Fruit fly (Drosophila melanogaster): ENCODE measurements around the gene CG32295.

DNA sequence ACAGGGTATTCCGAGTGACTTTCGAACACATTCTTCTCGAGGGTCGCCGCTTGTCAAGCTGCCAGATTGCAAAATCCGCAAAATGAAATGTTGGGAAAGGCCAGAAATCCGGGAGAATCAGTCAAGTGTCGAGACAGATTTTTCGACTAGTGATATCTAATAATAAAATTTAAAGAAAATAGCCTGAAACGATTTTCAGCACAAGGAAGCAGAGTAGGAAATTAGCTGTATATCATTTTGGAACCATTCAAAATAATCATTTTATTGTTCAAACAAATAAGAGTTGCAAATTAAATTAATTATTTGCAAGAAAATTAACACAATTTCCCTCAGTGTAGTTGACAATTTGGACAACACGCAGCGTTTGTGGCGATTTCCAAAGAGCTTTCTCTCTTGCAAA is 3.9 kb upstream of the CG32295 start:
- no peak for TF ChIP-seq Vsx2 (GFP tag; optimal IDR thresholded peaks at IDR 0.05; ENCODE audit: partially characterized antibody)
- TF ChIP-seq fru (GFP tag; optimal IDR thresholded peaks at IDR 0.05): no peak
- no peak for TF ChIP-seq pan (optimal IDR thresholded peaks at IDR 0.05)
- no peak for TF ChIP-seq h (GFP tag; optimal IDR thresholded peaks at IDR 0.05)
- no peak for TF ChIP-seq N (GFP tag; optimal IDR thresholded peaks at IDR 0.05)
- TF ChIP-seq HLH106 (tag; optimal IDR thresholded peaks at IDR 0.05): no peak
- no peak for TF ChIP-seq brk (GFP tag; optimal IDR thresholded peaks at IDR 0.05)
- TF ChIP-seq Myc (optimal IDR thresholded peaks at IDR 0.05): no peak
- no peak for TF ChIP-seq lola (GFP tag; optimal IDR thresholded peaks at IDR 0.05)
- no peak for TF ChIP-seq psq (GFP tag; optimal IDR thresholded peaks at IDR 0.05)

Data from whole organism, wandering third instar larva.